Worm (Caenorhabditis elegans) whole organism, late embryonic: ENCODE data around the gene mec-7.

ENCODE experiments used
- F13H6.1 ChIP-seq: sonication (generic microtip); optimal IDR thresholded peaks from 2 replicates; lab custom pipeline; 2016; ENCODE audit warnings: missing genetic modification characterization, missing compliant biosample characterization
- T23F11.4 ChIP-seq: fragments of 200-800 bp; sonication (Bioruptor generic); optimal IDR thresholded peaks from 2 replicates; lab custom pipeline; 2018; ENCODE audit warnings: mild to moderate bottlenecking, missing genetic modification characterization, missing compliant biosample characterization
- Y22D7AL.16 ChIP-seq: sonication (generic microtip); optimal IDR thresholded peaks from 2 replicates; lab custom pipeline; 2016; ENCODE audit warnings: missing genetic modification characterization, missing compliant biosample characterization
- ahr-1 ChIP-seq: sonication (generic microtip); optimal IDR thresholded peaks from 2 replicates; lab custom pipeline; 2016; ENCODE audit warnings: missing genetic modification characterization, missing compliant biosample characterization
- ama-1 ChIP-seq: fragments of 150-350 bp; optimal IDR thresholded peaks from 2 replicates; lab custom pipeline; 2014
- ceh-14 ChIP-seq: sonication (generic microtip); optimal IDR thresholded peaks from 2 replicates; lab custom pipeline; 2016; ENCODE audit warnings: missing genotype, missing genetic modification characterization, missing compliant biosample characterization
- ceh-18 ChIP-seq: sonication (generic microtip); optimal IDR thresholded peaks from 2 replicates; lab custom pipeline; 2016; ENCODE audit warnings: missing genetic modification characterization, missing compliant biosample characterization
- ceh-2 ChIP-seq: sonication (generic microtip); optimal IDR thresholded peaks from 2 replicates; lab custom pipeline; 2016; ENCODE audit warnings: missing genotype, missing genetic modification characterization, missing compliant biosample characterization
- ceh-24 ChIP-seq: sonication (generic microtip); optimal IDR thresholded peaks from 2 replicates; lab custom pipeline; 2016; ENCODE audit warnings: mild to moderate bottlenecking, missing genetic modification characterization, missing compliant biosample characterization
- ceh-34 ChIP-seq: sonication (generic microtip); optimal IDR thresholded peaks from 2 replicates; lab custom pipeline; 2016; ENCODE audit warnings: mild to moderate bottlenecking, missing genetic modification characterization, missing compliant biosample characterization
- ceh-9 ChIP-seq: sonication (generic microtip); optimal IDR thresholded peaks from 2 replicates; lab custom pipeline; 2016; ENCODE audit warnings: mild to moderate bottlenecking, missing genetic modification characterization, inconsistent platforms, missing compliant biosample characterization
- dmd-4 ChIP-seq: sonication (generic microtip); optimal IDR thresholded peaks from 2 replicates; lab custom pipeline; 2016; ENCODE audit warnings: borderline replicate concordance, missing genetic modification characterization, missing compliant biosample characterization
- fkh-6 ChIP-seq: sonication (generic microtip); optimal IDR thresholded peaks from 2 replicates; lab custom pipeline; 2016; ENCODE audit warnings: missing genetic modification characterization, missing compliant biosample characterization
- gmeb-2 ChIP-seq: sonication (generic microtip); optimal IDR thresholded peaks from 2 replicates; lab custom pipeline; 2016; ENCODE audit warnings: missing genetic modification characterization, inconsistent platforms, missing compliant biosample characterization
- hlh-15 ChIP-seq: sonication (generic microtip); optimal IDR thresholded peaks from 2 replicates; lab custom pipeline; 2016; ENCODE audit warnings: missing genetic modification characterization, missing compliant biosample characterization
- hlh-8 ChIP-seq: sonication (generic microtip); optimal IDR thresholded peaks from 2 replicates; lab custom pipeline; 2016; ENCODE audit warnings: missing genotype, missing genetic modification characterization, missing compliant biosample characterization
- madf-2 ChIP-seq: sonication (generic microtip); optimal IDR thresholded peaks from 2 replicates; lab custom pipeline; 2017; ENCODE audit warnings: missing genetic modification characterization, missing compliant biosample characterization
- mec-3 ChIP-seq: sonication (generic microtip); optimal IDR thresholded peaks from 2 replicates; lab custom pipeline; 2016; ENCODE audit warnings: borderline replicate concordance, missing genetic modification characterization, missing compliant biosample characterization
- nhr-11 ChIP-seq: fragments of 150-350 bp; optimal IDR thresholded peaks from 2 replicates; lab custom pipeline; 2014; ENCODE audit warnings: missing biosample characterization, missing genetic modification characterization
- npax-4 ChIP-seq: sonication (generic microtip); optimal IDR thresholded peaks from 2 replicates; lab custom pipeline; 2016; ENCODE audit warnings: missing genetic modification characterization, missing compliant biosample characterization
- odd-2 ChIP-seq: sonication (generic microtip); optimal IDR thresholded peaks from 2 replicates; lab custom pipeline; 2017; ENCODE audit warnings: antibody characterized with exemption, mild to moderate bottlenecking, missing genetic modification characterization, missing compliant biosample characterization
- pat-9 ChIP-seq: fragments of 200-800 bp; sonication (Bioruptor generic); optimal IDR thresholded peaks from 2 replicates; lab custom pipeline; 2018; ENCODE audit warnings: mild to moderate bottlenecking, missing genetic modification characterization, moderate library complexity, missing compliant biosample characterization
- pax-1 ChIP-seq: fragments of 150-350 bp; optimal IDR thresholded peaks from 2 replicates; lab custom pipeline; 2014; ENCODE audit warnings: missing biosample characterization, missing genetic modification characterization
- pha-4 ChIP-seq: fragments of 150-350 bp; optimal IDR thresholded peaks from 2 replicates; lab custom pipeline; 2018; ENCODE audit warnings: missing biosample characterization, missing genetic modification reagents, missing genetic modification characterization
- pqm-1 ChIP-seq: sonication (generic microtip); optimal IDR thresholded peaks from 2 replicates; lab custom pipeline; 2016; ENCODE audit warnings: missing genetic modification characterization, missing compliant biosample characterization
- pros-1 ChIP-seq: fragments of 150-350 bp; optimal IDR thresholded peaks from 2 replicates; lab custom pipeline; 2014; ENCODE audit warnings: missing biosample characterization, missing genetic modification reagents, missing genetic modification characterization
- sdc-2 ChIP-seq: sonication (generic microtip); optimal IDR thresholded peaks from 2 replicates; lab custom pipeline; 2016; ENCODE audit warnings: missing genotype, missing genetic modification characterization, missing compliant biosample characterization
- sox-2 ChIP-seq: fragments of 200-800 bp; sonication (Bioruptor generic); IDR thresholded peaks from 2 replicates; pipeline ENCODE4 v1.3.6; 2022; ENCODE audit warnings: missing genetic modification reagents, missing genetic modification characterization, missing compliant biosample characterization
- syd-9 ChIP-seq: sonication (generic microtip); optimal IDR thresholded peaks from 2 replicates; lab custom pipeline; 2016; ENCODE audit warnings: mild to moderate bottlenecking, missing genetic modification characterization, moderate library complexity, missing compliant biosample characterization
- tbx-2 ChIP-seq: sonication (generic microtip); optimal IDR thresholded peaks from 2 replicates; lab custom pipeline; 2016; ENCODE audit warnings: missing genetic modification characterization, missing compliant biosample characterization
- tbx-7 ChIP-seq: sonication (generic microtip); optimal IDR thresholded peaks from 2 replicates; lab custom pipeline; 2016; ENCODE audit warnings: missing genotype, missing genetic modification characterization, missing compliant biosample characterization
- ttx-3 ChIP-seq: sonication (generic microtip); optimal IDR thresholded peaks from 2 replicates; lab custom pipeline; 2016; ENCODE audit warnings: missing genetic modification reagents, missing genetic modification characterization, missing compliant biosample characterization
- unc-3 ChIP-seq, 2 experiments: fragments of 200-800 bp in 1 of 2; sonication (Bioruptor generic) in 1 of 2; sonication (generic microtip) in 1 of 2; conservative IDR thresholded peaks in 1 of 2; optimal IDR thresholded peaks in 1 of 2; 2 replicates each; pipeline versions ENCODE4 v1.3.6 to Lab custom; 2016 to 2022; ENCODE audit warnings: missing compliant biosample characterization in 2 of 2, missing genetic modification characterization in 2 of 2, missing genetic modification reagents in 1 of 2
- unc-42 ChIP-seq: sonication (generic microtip); optimal IDR thresholded peaks from 2 replicates; lab custom pipeline; 2016; ENCODE audit warnings: missing genotype, missing genetic modification characterization, missing compliant biosample characterization
- unc-86 ChIP-seq: sonication (generic microtip); optimal IDR thresholded peaks from 2 replicates; lab custom pipeline; 2016; ENCODE audit warnings: missing genetic modification characterization, missing compliant biosample characterization
- zip-5 ChIP-seq: sonication (generic microtip); optimal IDR thresholded peaks from 2 replicates; lab custom pipeline; 2016; ENCODE audit warnings: missing genetic modification characterization, missing compliant biosample characterization

mec-7 gene

ce11 chrX:7823108-7823704 lies 46.7 kb upstream of the mec-7 start, which contains the start of gene eef-1A.2 (continued):
- TF ChIP-seq nhr-11 (tag; lab: Kevin White, UChicago): no peak
- no peak for TF ChIP-seq odd-2 (tag; lab: Kevin White, UChicago)
- TF ChIP-seq ama-1 (lab: Kevin White, UChicago): no peak
- no peak for TF ChIP-seq sox-2 (GFP tag; lab: Robert Waterston, UW)
- TF ChIP-seq pat-9: no peak
- TF ChIP-seq pqm-1 (tag; lab: Kevin White, UChicago): no peak
- no peak for TF ChIP-seq mec-3 (tag; lab: Kevin White, UChicago)
- TF ChIP-seq unc-3 (GFP tag; conservative IDR thresholded peaks at IDR 0.05; lab: Robert Waterston, UW): no peak
- no peak for TF ChIP-seq unc-3 (tag; optimal IDR thresholded peaks at IDR 0.05; lab: Kevin White, UChicago)
- TF ChIP-seq pros-1 (tag; lab: Kevin White, UChicago): peak; percentile 38
- no peak for TF ChIP-seq fkh-6 (tag; lab: Kevin White, UChicago)
- TF ChIP-seq gmeb-2 (tag; lab: Kevin White, UChicago): peak; percentile 7
- peak; percentile 80 for TF ChIP-seq ceh-34 (tag; lab: Kevin White, UChicago)
- TF ChIP-seq T23F11.4: no peak
- no peak for TF ChIP-seq ceh-9 (tag; lab: Kevin White, UChicago)
- peak; percentile 60 for TF ChIP-seq ceh-14 (tag; lab: Kevin White, UChicago)
- TF ChIP-seq hlh-8 (tag; lab: Kevin White, UChicago): no peak
- TF ChIP-seq ahr-1: no peak
- no peak for TF ChIP-seq ttx-3 (tag; lab: Kevin White, UChicago)
- TF ChIP-seq ceh-24 (tag; lab: Kevin White, UChicago): no peak
- no peak for TF ChIP-seq pha-4
- no peak for TF ChIP-seq npax-4 (tag; lab: Kevin White, UChicago)
- peak; percentile 87 for TF ChIP-seq tbx-2
- TF ChIP-seq zip-5 (tag; lab: Kevin White, UChicago): no peak
- TF ChIP-seq unc-86: peak; percentile 12
- peak; percentile 39 for TF ChIP-seq madf-2 (tag; lab: Kevin White, UChicago)
- TF ChIP-seq unc-42 (tag; lab: Kevin White, UChicago): peak; percentile 92

ce11 chrX:7817555-7817954 lies 41.1 kb upstream of the mec-7 start:
- no peak for TF ChIP-seq ceh-9 (tag; lab: Kevin White, UChicago)
- TF ChIP-seq sdc-2 (tag; lab: Kevin White, UChicago): no peak
- TF ChIP-seq ceh-34 (tag; lab: Kevin White, UChicago): no peak
- TF ChIP-seq hlh-15: no peak
- no peak for TF ChIP-seq nhr-11 (tag; lab: Kevin White, UChicago)
- TF ChIP-seq pax-1 (tag; lab: Kevin White, UChicago): no peak
- no peak for TF ChIP-seq tbx-7
- TF ChIP-seq mec-3 (tag; lab: Kevin White, UChicago): no peak
- no peak for TF ChIP-seq ceh-2 (tag; lab: Kevin White, UChicago)
- TF ChIP-seq hlh-8 (tag; lab: Kevin White, UChicago): no peak
- TF ChIP-seq syd-9 (tag; lab: Kevin White, UChicago): no peak

ce11 chrX:7816434-7816974 lies 40.0 kb upstream of the mec-7 start, which contains the start of the genes sek-1 and R03G5.6:
Gene sek-1 (plus strand): TSS chrX:7816734.
Gene R03G5.6 (minus strand): TSS chrX:7816924.
- no peak for TF ChIP-seq ceh-18
- no peak for TF ChIP-seq ahr-1
- no peak for TF ChIP-seq dmd-4 (tag; lab: Kevin White, UChicago)
- no peak for TF ChIP-seq unc-3 (GFP tag; conservative IDR thresholded peaks at IDR 0.05; lab: Robert Waterston, UW)
- no peak for TF ChIP-seq unc-3 (tag; optimal IDR thresholded peaks at IDR 0.05; lab: Kevin White, UChicago)
- no peak for TF ChIP-seq tbx-7
- TF ChIP-seq F13H6.1: no peak
- no peak for TF ChIP-seq ceh-9 (tag; lab: Kevin White, UChicago)
- TF ChIP-seq madf-2 (tag; lab: Kevin White, UChicago): no peak
- no peak for TF ChIP-seq zip-5 (tag; lab: Kevin White, UChicago)
- TF ChIP-seq mec-3 (tag; lab: Kevin White, UChicago): no peak
- no peak for TF ChIP-seq Y22D7AL.16 (tag; lab: Kevin White, UChicago)
